Fruit fly (Drosophila melanogaster) S2 (cell line): ENCODE measurements around the gene crp.

Source experiments
- CG8478 ChIP-seq: fragments of >200 bp; optimal IDR thresholded peaks from 2 replicates; lab custom pipeline; 2018
- CTCF ChIP-seq, 2 experiments: fragments of >200 bp; optimal IDR thresholded peaks; 2 replicates each; lab custom pipeline; 2018

Gene crp

DNA sequence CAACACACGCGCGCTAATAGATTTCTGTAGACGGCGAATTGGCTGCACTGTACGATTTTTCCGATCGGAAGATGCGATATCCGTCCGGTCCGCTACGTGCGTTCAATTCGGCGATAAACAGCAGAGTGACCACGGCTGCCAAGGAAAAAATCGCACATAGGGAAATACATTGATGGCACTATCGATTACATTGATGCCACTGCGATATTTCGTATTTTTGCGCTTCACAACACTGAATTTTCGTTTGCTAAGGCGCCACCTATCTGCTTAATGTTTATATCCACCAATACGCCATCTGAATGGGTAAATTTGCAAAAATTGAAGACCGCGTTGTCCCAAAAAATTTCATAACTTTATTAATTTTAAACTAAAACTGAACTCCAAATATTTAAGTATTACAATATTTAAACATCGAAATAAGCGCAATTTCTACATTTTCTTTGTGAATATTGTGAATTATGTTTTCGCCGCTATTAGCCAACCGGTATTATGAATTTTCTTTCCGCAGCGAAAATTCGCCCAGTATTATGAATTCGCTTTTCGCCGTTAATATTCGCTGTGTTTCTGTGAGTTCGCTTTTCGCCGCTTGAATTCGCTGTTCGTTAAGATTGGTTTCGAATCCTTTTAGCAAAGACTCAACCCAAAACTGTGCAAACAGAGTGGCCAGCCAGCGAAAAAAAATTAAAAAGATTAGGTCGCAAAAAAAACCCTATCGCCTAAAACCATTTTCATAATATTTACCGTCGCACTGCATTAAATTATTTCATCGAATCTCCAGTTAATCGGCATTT is at the start of gene crp, which contains the start of gene pkaap:
TSS of gene crp (minus strand) at position 129 of the 791 bp plus-strand sequence.
TSS of gene pkaap (plus strand) at position 689 of the 791 bp plus-strand sequence.
- TF ChIP-seq CG8478 (no peak), CTCF (optimal IDR thresholded peaks at IDR 0.05; lab: Kevin White, UChicago) (peak; percentile 98)

DNA sequence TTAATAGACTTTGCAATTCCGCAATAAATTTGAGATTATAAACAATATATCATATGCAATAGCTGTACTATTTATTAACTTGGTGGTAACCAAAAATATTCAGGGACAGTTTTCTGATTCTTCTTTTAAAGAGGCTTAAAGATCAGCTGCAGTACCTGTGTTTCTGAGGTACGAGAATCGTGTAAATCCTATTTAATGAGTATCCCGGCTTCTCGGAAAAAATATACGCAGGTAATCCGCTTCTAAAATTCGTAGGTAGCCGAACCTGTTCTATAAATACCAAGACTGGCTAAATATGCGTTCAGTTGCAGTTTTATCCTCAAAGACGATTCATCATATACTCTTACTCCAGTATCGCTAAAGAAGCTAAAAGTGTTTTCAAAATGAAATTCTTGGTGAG is 42.1 kb upstream of the crp start, which contains the start of gene CG4440:
TSS of gene CG4440 (plus strand) at position 301 of the 400 bp plus-strand sequence.
- TF ChIP-seq CTCF (optimal IDR thresholded peaks at IDR 0.05; lab: Kevin White, UChicago) (no peak), CG8478 (no peak)

DNA sequence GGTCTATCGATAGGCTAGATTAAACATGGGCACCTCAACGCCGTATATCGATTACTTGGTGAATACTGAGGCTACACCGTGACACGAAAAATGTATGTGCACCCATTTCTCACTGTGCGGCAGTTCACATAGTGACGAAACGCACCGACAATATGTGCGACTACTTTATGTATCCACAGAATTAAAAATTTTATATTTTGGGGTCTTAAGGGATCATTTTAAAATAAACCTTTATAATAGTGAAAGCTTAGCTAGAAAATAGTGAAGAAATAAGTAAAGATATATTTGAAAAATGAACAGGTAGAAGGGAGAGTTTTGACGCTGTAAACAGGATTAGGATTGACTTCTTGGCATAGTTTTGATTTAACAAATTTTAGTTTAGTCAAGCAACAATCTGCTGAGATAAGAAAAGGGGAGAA is 41.6 kb upstream of the crp start, which contains the start of gene mRpL4:
TSS of gene mRpL4 (minus strand) at position 31 of the 419 bp plus-strand sequence.
- TF ChIP-seq CG8478: no peak
- TF ChIP-seq CTCF (optimal IDR thresholded peaks at IDR 0.05; lab: Kevin White, UChicago): peak in 1 of 2 experiments; percentile 19

DNA sequence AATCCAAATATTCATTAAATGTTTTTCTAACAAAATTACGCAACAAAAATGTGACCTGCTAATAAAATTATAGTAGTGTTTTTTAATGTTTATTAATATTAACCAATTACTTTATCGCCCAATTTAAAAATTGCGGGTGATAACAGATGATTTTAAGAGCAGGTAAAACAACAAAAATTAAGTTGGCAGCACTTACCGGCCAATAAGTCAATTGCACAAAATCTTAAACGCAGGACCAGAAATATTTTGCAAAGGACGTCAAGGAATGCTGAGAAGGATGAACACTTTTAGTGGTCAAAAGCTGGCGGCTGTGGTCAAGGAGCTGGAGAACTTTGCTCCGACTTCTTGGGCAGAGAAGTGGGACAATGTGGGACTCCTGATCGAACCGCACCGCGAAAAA is 39.4 kb upstream of the crp start, which contains the start of gene CG4278:
TSS of gene CG4278 (plus strand) at position 178 of the 400 bp plus-strand sequence.
- no peak for TF ChIP-seq CTCF (optimal IDR thresholded peaks at IDR 0.05; lab: Kevin White, UChicago)
- no peak for TF ChIP-seq CG8478

DNA sequence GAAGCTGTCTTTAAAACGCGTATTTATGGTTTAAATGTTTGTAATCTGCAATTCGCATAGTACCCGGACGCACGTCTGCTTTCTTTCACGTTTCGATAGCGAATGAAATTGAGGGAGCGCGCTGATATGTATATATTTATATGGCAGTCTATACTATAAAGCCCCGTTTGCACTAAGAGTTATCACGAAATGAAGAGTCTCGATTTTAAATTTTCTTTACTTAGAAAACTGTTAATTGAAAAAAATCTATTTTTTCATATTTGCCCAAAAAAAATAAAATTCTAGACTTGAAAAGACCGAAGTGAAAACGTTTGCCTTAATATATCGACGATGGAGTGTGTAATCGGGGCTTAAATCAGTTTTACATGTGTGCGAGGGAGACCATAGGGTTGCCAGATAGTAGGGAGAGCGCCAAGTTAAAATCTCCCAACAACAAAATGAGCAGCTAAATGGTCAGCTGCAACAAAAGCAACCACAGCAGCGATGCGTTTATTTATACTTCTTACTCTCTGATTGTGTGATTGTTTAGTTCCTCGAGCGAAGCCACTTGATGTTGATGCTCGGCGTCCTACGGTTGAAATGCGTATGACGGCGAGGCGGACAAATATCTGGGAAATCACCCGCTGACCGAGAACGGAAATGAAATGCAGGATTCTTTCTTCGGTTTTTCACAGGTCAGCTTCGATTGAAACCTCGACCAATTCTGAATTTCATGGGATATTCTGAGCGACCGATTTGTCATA is 38.2 kb upstream of the crp start, which contains the start of gene cact:
TSS of gene cact (minus strand) at position 693 of the 743 bp plus-strand sequence.
- TF ChIP-seq CG8478 (no peak), CTCF (optimal IDR thresholded peaks at IDR 0.05; lab: Kevin White, UChicago) (no peak)

DNA sequence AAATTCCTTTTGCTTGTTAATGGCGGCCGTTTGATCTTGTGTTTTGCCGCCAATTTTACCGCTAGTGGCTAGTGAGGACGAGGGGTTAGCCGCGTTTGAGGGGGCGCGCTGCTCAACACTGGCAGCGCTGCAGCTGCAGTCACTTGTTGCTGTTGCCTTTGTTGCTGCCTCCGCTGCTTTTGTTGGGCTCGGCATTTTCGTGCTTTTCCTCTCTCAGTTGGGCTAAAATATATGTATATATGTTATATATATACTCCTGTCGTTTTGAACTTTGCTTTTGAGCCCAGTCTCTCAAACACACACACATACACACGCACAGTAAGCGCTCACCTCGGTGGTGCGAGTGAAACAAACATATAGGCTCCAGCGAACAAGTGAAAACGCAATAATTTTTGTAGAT is 37.3 kb upstream of the crp start:
- no peak for TF ChIP-seq CTCF (optimal IDR thresholded peaks at IDR 0.05; lab: Kevin White, UChicago)
- TF ChIP-seq CG8478: no peak

DNA sequence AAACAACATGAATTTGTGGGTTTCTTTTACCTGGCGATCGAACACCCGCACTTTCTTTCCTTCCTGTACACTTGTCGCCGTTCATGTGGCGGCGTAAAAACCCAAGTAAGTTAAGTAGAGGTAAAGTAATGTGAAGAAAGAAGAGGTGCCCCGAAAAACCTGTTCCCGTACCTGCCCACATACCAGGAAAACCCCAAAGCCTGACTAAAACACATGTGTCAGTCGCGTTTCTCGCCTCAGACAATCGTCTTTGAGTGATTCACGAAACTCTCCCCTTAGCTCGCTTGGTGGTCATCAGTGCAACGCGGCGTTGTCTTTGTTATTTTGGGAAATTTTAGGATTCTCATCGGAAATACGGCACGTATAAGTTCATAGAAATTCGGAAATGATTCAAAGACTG is 36.0 kb upstream of the crp start:
- TF ChIP-seq CG8478 (no peak), CTCF (optimal IDR thresholded peaks at IDR 0.05; lab: Kevin White, UChicago) (no peak)

DNA sequence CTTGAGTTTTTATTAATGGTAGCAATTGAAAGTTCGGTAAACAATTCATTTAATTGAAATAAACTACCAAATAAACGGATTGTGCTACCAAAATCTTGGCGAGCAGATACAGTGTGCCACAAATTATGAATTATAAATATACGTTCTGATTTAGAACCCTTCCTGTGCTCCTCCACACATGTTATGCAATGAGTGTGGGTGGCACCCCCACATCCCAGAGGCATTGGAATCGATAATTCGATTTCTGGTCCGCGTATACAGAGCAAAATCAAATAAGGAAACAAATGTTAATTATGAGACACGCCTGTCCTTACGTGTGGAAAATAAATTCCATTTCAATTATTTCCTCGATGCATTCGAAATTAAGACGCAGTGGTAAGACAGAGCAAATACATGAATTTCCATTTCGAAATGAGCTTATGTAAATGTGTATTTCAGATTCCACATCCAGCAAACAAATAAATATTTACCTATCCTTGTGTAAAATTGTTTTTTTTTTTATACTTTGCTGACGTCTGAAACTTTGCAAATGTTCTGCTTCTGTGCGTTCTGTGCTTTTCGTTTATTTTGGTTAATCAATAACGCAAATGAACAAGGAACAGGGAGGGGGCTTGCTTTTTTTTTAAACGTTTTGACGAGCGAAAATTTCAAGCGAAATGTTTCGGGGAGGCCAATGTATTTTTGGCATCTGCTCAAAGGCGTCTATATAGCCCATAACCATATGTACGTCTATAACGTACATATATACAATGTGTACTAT is 34.5 kb upstream of the crp start:
- TF ChIP-seq CG8478 (no peak), CTCF (optimal IDR thresholded peaks at IDR 0.05; lab: Kevin White, UChicago) (no peak)

DNA sequence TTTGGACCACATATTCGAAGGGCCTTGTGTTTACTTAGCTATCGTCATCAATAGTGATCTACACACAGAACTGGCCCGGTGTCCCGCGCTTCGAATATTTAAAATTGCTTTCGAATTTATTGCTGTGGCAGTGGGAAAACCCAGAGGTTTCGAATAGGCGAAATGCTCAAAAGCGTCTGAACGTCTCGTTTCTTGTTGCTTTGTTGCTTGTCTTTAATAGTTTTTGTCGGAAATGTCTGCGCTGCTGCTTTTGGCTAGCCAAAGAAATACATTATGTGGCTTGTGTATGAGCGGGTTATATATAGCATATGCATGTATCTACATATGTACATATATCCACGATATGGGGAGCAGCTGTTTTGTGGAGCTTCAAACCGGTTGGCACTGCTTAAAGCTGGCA is 33.7 kb upstream of the crp start:
- TF ChIP-seq CTCF (optimal IDR thresholded peaks at IDR 0.05; lab: Kevin White, UChicago) (no peak), CG8478 (no peak)

DNA sequence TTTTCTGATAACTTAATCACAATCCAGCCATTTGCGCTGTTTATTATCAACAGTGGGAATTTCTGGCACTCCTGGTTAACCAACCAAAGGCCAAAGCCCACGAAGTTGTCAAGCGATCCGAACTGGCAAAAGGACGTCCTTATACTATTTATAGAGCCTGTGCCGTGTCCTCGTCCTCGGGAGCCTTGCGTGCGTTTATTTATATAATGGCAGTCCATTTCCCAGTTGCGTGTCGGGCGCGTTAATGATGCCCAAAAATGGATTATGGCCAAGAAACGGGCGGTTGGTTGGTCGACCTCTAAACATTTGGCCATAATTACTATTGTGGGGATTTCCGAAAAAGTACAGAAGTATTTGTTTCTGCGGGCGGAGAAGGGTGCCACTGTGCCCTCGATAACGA is 32.9 kb upstream of the crp start:
- TF ChIP-seq CG8478 (no peak), CTCF (optimal IDR thresholded peaks at IDR 0.05; lab: Kevin White, UChicago) (no peak)

DNA sequence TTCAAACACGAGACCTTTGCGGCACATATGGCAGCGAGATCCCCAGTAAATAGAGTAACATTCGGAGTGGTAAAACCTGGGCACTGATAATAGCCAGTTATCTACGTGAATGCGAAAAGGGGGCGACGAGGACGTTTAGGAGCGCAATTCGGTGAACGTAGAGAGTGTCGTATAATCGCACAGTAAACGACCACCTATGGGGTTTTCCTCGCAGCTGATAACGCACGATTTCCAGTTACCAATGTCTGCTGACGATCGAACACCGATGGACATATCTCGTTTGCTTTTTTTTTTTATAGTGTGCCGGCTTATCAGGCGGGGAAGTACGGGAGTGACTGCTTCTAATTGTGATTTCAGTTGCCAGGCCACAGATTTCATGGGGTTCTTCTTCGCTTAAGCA is 32.2 kb upstream of the crp start:
- TF ChIP-seq CG8478 (no peak), CTCF (optimal IDR thresholded peaks at IDR 0.05; lab: Kevin White, UChicago) (no peak)

DNA sequence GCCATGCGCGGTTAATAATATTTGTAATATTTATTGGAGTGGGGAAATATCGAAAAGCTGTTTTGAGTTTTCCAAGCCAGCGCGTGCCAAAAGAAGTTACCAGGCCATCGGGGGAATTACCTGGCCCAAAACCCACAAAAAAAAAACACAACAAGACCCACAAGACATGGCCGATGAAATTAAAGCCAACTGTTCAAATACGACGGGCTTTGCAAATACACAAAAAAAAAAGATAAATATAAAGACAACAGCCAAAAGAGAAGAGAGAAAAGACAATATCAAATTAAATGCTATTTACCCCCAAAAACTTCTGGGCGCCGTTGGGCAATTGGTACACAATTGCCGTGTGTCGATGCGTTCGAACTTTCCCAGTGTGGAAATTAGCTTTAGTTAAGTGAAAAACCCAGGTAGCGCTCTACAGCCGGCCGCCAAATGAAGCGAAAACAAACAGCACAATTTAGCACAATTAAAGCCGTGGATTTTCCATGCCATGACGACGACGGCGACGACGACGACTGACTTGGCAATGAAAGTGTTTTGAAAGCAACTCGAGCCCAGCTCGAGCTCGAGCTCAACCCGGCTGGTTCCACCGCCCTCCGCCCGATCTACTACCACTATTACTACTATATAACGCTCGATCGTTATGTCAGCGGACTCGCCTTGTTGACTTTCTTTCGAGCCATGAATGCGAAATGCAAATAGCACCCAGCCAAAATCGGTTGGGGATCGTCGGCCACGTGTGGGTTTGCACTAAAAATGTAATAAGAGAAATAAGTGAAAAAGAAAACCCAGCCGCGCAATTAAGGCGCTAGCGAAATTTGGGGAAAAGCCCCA is 30.5 kb upstream of the crp start:
- TF ChIP-seq CTCF (optimal IDR thresholded peaks at IDR 0.05; lab: Kevin White, UChicago) (no peak), CG8478 (no peak)

DNA sequence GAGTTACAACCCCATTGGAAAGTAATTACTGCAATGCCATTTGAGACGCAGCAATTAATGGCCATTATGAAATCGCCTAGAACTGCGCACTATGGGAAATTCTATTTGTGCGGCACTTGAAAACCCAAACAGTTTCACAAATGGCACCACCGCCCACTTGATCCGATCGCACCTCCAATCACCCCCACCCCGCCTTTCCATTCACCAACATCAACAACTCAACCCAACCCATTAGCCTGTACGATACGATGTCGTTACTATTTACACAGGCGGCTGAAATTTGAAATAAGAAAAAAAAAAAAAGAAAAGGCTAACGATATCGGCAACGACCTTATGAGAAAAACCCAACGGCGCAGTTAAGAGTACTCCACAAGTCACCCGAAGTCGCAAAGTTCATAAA is 29.6 kb upstream of the crp start:
- no peak for TF ChIP-seq CG8478
- TF ChIP-seq CTCF (optimal IDR thresholded peaks at IDR 0.05; lab: Kevin White, UChicago): no peak

DNA sequence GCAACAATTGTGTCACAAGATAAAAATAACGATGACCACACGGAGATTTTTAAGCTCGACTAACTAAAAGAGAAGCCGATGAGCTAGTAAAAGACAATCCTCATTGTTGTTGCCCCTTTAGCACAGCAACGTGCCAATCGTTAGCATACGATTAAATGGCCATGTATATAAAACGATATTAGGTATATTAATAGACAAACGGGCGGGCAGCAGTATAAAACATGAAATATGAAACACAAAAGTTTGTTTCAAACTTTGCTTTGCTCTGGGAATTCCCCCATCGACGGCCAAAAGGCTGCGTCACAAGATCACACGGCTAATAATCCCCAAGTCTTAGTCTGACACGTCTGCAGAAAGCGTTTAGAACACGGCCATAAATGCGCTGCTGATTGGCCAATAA is 28.9 kb upstream of the crp start:
- TF ChIP-seq CG8478: no peak
- no peak for TF ChIP-seq CTCF (optimal IDR thresholded peaks at IDR 0.05; lab: Kevin White, UChicago)
